Worm (Caenorhabditis elegans): ENCODE results near the gene ncs-5.

ce11 chrV:18808621-18809020 lies 10.9 kb upstream of the ncs-5 start, which contains the start of gene C54E10.6:
- TF ChIP-seq F10E7.11 (tag; optimal IDR thresholded peaks at IDR 0.05) (no peak), mel-28 (tag; optimal IDR thresholded peaks at IDR 0.05; ENCODE audit: borderline replicate concordance) (no peak), ama-1 (optimal IDR thresholded peaks at IDR 0.05) (no peak), ama-1 (GFP tag; optimal IDR thresholded peaks at IDR 0.05) (no peak), ZK185.1 (tag; optimal IDR thresholded peaks at IDR 0.05; ENCODE audit: poor library complexity, severe bottlenecking) (no peak), hmg-20 (GFP tag; IDR thresholded peaks at IDR 0.05) (no peak), C06A6.2 (GFP tag; conservative IDR thresholded peaks at IDR 0.05) (no peak), lin-54 (GFP tag; optimal IDR thresholded peaks at IDR 0.05) (no peak)

All from whole organism, young adult.